Fruit fly (Drosophila melanogaster) whole organism, embryonic: Measurements from ENCODE around the gene Usp10.
A peak's percentile ranks its signal among the peaks of the same experiment; 100 is the strongest.

ENCODE experiments used
- B-H2 ChIP-seq: fragments of 200-800 bp; sonication (Bioruptor generic); optimal IDR thresholded peaks from 2 replicates; lab custom pipeline; 2018; ENCODE audit warnings: missing biosample characterization, mild to moderate bottlenecking, missing genetic modification characterization
- Blimp-1 ChIP-seq: fragments of 200-800 bp; sonication (Bioruptor generic); optimal IDR thresholded peaks from 3 replicates; lab custom pipeline; 2018; ENCODE audit warnings: missing biosample characterization, missing genetic modification characterization, mild to moderate bottlenecking, moderate library complexity, missing genetic modification reagents
- CG10979 ChIP-seq: fragments of 200-800 bp; sonication (Bioruptor generic); optimal IDR thresholded peaks from 2 replicates; lab custom pipeline; 2018; ENCODE audit warnings: missing biosample characterization, mild to moderate bottlenecking, missing genetic modification characterization, moderate library complexity
- CG11247 ChIP-seq: fragments of 200-800 bp; sonication (Bioruptor generic); IDR thresholded peaks from 2 replicates; pipeline ENCODE4 v1.3.6; 2022; ENCODE audit warnings: missing biosample characterization, missing genetic modification characterization
- CG11560 ChIP-seq: fragments of 200-800 bp; sonication (Bioruptor generic); IDR thresholded peaks from 3 replicates; pipeline ENCODE4 v1.3.6; 2022; ENCODE audit warnings: missing biosample characterization, missing genetic modification characterization
- CG13424 ChIP-seq: fragments of 200-800 bp; sonication (Bioruptor generic); optimal IDR thresholded peaks from 2 replicates; lab custom pipeline; 2019; ENCODE audit warnings: missing biosample characterization, mild to moderate bottlenecking, missing genetic modification characterization, moderate library complexity
- CG14050 ChIP-seq: fragments of 200-800 bp; sonication (Bioruptor generic); IDR thresholded peaks from 3 replicates; pipeline ENCODE4 v1.3.6; 2022; ENCODE audit warnings: missing biosample characterization, missing genetic modification characterization
- CG14710 ChIP-seq: fragments of 200-800 bp; sonication (Bioruptor generic); optimal IDR thresholded peaks from 3 replicates; lab custom pipeline; 2019; ENCODE audit warnings: missing biosample characterization, mild to moderate bottlenecking, missing genetic modification characterization, moderate library complexity
- CG14965 ChIP-seq: fragments of 200-800 bp; sonication (Bioruptor generic); optimal IDR thresholded peaks from 2 replicates; lab custom pipeline; 2016; ENCODE audit warnings: missing biosample characterization, missing genetic modification characterization, borderline replicate concordance
- CG18476 ChIP-seq: fragments of 200-800 bp; sonication (Bioruptor generic); optimal IDR thresholded peaks from 2 replicates; lab custom pipeline; 2016; ENCODE audit warnings: missing biosample characterization, mild to moderate bottlenecking, missing genetic modification characterization
- CG2202 ChIP-seq: fragments of 200-800 bp; sonication (Bioruptor generic); optimal IDR thresholded peaks from 2 replicates; lab custom pipeline; 2018; ENCODE audit warnings: missing biosample characterization, mild to moderate bottlenecking, missing genetic modification characterization
- CG31388 ChIP-seq: fragments of 200-800 bp; sonication (Bioruptor generic); optimal IDR thresholded peaks from 2 replicates; lab custom pipeline; 2016; ENCODE audit warnings: missing biosample characterization, missing genetic modification characterization
- CG33213 ChIP-seq: fragments of 200-800 bp; sonication (Bioruptor generic); optimal IDR thresholded peaks from 3 replicates; lab custom pipeline; 2016; ENCODE audit warnings: missing biosample characterization, missing genetic modification characterization
- CG4854 ChIP-seq: fragments of 200-800 bp; sonication (Bioruptor generic); optimal IDR thresholded peaks from 2 replicates; lab custom pipeline; 2016; ENCODE audit warnings: missing biosample characterization, missing genetic modification characterization, inconsistent platforms
- CG6689 ChIP-seq: fragments of 200-800 bp; sonication (Bioruptor generic); IDR thresholded peaks from 2 replicates; pipeline ENCODE4 v1.3.6; 2022; ENCODE audit warnings: missing biosample characterization, missing genetic modification characterization
- CG6765 ChIP-seq: fragments of 200-800 bp; sonication (Bioruptor generic); optimal IDR thresholded peaks from 3 replicates; lab custom pipeline; 2017; ENCODE audit warnings: missing biosample characterization, mild to moderate bottlenecking, missing genetic modification characterization
- CG7556 ChIP-seq: fragments of 200-800 bp; sonication (Bioruptor generic); optimal IDR thresholded peaks from 2 replicates; lab custom pipeline; 2017; ENCODE audit warnings: missing biosample characterization, mild to moderate bottlenecking, missing genetic modification characterization
- CG8388 ChIP-seq: fragments of 200-800 bp; sonication (Bioruptor generic); optimal IDR thresholded peaks from 2 replicates; lab custom pipeline; 2019; ENCODE audit warnings: missing biosample characterization, mild to moderate bottlenecking, missing genetic modification characterization, moderate library complexity
- CG8944 ChIP-seq: fragments of 200-800 bp; sonication (Bioruptor generic); optimal IDR thresholded peaks from 3 replicates; lab custom pipeline; 2016; ENCODE audit warnings: missing biosample characterization, missing genetic modification characterization
- CG9609 ChIP-seq: fragments of 200-800 bp; sonication (Bioruptor generic); optimal IDR thresholded peaks from 3 replicates; lab custom pipeline; 2016; ENCODE audit warnings: missing biosample characterization, missing genetic modification characterization
- CG9876 ChIP-seq: fragments of 200-800 bp; sonication (Bioruptor generic); optimal IDR thresholded peaks from 2 replicates; lab custom pipeline; 2016; ENCODE audit warnings: missing biosample characterization, missing genetic modification characterization
- Ets65A ChIP-seq: fragments of 200-800 bp; sonication (Bioruptor generic); peaks from one replicate; lab custom pipeline; 2016; ENCODE audit warnings: missing biosample characterization, missing genetic modification characterization
- Gug ChIP-seq: fragments of 200-800 bp; sonication (Bioruptor generic); IDR thresholded peaks from 4 replicates; pipeline ENCODE4 v1.3.6; 2022; ENCODE audit warnings: missing biosample characterization, missing genetic modification characterization
- HLH54F ChIP-seq: fragments of 200-800 bp; sonication (Bioruptor generic); optimal IDR thresholded peaks from 3 replicates; lab custom pipeline; 2016; ENCODE audit warnings: missing biosample characterization, missing genetic modification characterization
- Hsf ChIP-seq: fragments of 200-800 bp; sonication (Bioruptor generic); optimal IDR thresholded peaks from 3 replicates; lab custom pipeline; 2016; ENCODE audit warnings: missing biosample characterization, missing genetic modification characterization
- Med ChIP-seq: fragments of 200-800 bp; sonication (Bioruptor generic); peaks from one replicate; lab custom pipeline; 2016; ENCODE audit warnings: missing biosample characterization, missing genetic modification characterization, mild to moderate bottlenecking, inconsistent platforms, moderate library complexity
- Opbp ChIP-seq: fragments of 200-800 bp; sonication (Bioruptor generic); IDR thresholded peaks from 3 replicates; pipeline ENCODE4 v1.3.6; 2022; ENCODE audit warnings: missing biosample characterization, missing genetic modification characterization; ENCODE audit not compliant: partially characterized antibody
- Trl ChIP-seq, 3 experiments: fragments of >200 bp in 2 of 3; fragments of 200-800 bp in 1 of 3; sonication (Bioruptor generic) in 1 of 3; optimal IDR thresholded peaks; 2 replicates in 1 of 3; 3 replicates in 2 of 3; lab custom pipeline; 2016 to 2017; ENCODE audit warnings: missing biosample characterization in 1 of 3, missing genetic modification characterization in 1 of 3
- Xbp1 ChIP-seq: fragments of 200-800 bp; sonication (Bioruptor generic); optimal IDR thresholded peaks from 3 replicates; lab custom pipeline; 2016; ENCODE audit warnings: missing biosample characterization, mild to moderate bottlenecking, missing genetic modification characterization
- YL-1 ChIP-seq: fragments of 200-800 bp; sonication (Bioruptor generic); optimal IDR thresholded peaks from 3 replicates; lab custom pipeline; 2017; ENCODE audit warnings: missing biosample characterization, mild to moderate bottlenecking, missing genetic modification characterization
- ap ChIP-seq: fragments of 200-800 bp; sonication (Bioruptor generic); IDR thresholded peaks from 2 replicates; pipeline ENCODE4 v1.3.6; 2022; ENCODE audit warnings: missing biosample characterization, missing genetic modification characterization
- ase ChIP-seq: fragments of 200-800 bp; sonication (Bioruptor generic); IDR thresholded peaks from 3 replicates; pipeline ENCODE4 v1.3.6; 2022; ENCODE audit warnings: missing biosample characterization, missing genetic modification characterization
- bab2 ChIP-seq: fragments of 200-800 bp; sonication (Bioruptor generic); optimal IDR thresholded peaks from 2 replicates; lab custom pipeline; 2016; ENCODE audit warnings: missing biosample characterization, missing genetic modification characterization
- br ChIP-seq: fragments of >200 bp; optimal IDR thresholded peaks from 2 replicates; lab custom pipeline; 2017
- dysf ChIP-seq: fragments of 200-800 bp; sonication (Bioruptor generic); IDR thresholded peaks from 3 replicates; pipeline ENCODE4 v1.3.6; 2022; ENCODE audit warnings: missing biosample characterization, missing genetic modification characterization
- exex ChIP-seq: fragments of 200-800 bp; sonication (Bioruptor generic); optimal IDR thresholded peaks from 4 replicates; lab custom pipeline; 2018; ENCODE audit warnings: missing biosample characterization, mild to moderate bottlenecking, missing genetic modification characterization, moderate library complexity
- fd3F ChIP-seq: fragments of 200-800 bp; sonication (Bioruptor generic); optimal IDR thresholded peaks from 2 replicates; lab custom pipeline; 2018; ENCODE audit warnings: missing biosample characterization, mild to moderate bottlenecking, missing genetic modification characterization, moderate library complexity
- hb ChIP-seq: fragments of 200-800 bp; sonication (Bioruptor generic); IDR thresholded peaks from 3 replicates; pipeline ENCODE4 v1.3.6; 2022; ENCODE audit warnings: missing biosample characterization, missing genetic modification characterization; ENCODE audit not compliant: partially characterized antibody
- her ChIP-seq: fragments of 200-800 bp; sonication (Bioruptor generic); optimal IDR thresholded peaks from 2 replicates; lab custom pipeline; 2016; ENCODE audit warnings: missing biosample characterization, missing genetic modification characterization
- ind ChIP-seq: fragments of 200-800 bp; sonication (Bioruptor generic); optimal IDR thresholded peaks from 3 replicates; lab custom pipeline; 2016; ENCODE audit warnings: missing biosample characterization, missing genetic modification characterization
- ken ChIP-seq: fragments of 200-800 bp; sonication (Bioruptor generic); IDR thresholded peaks from 3 replicates; pipeline ENCODE4 v1.3.6; 2022; ENCODE audit warnings: missing biosample characterization, missing genetic modification characterization
- odd ChIP-seq: fragments of 200-800 bp; sonication (Bioruptor generic); optimal IDR thresholded peaks from 2 replicates; lab custom pipeline; 2017; ENCODE audit warnings: missing biosample characterization, mild to moderate bottlenecking, missing genetic modification characterization
- pnt ChIP-seq: fragments of 200-800 bp; sonication (Bioruptor generic); optimal IDR thresholded peaks from 3 replicates; lab custom pipeline; 2016; ENCODE audit warnings: missing biosample characterization, missing genetic modification characterization
- shn ChIP-seq: fragments of 200-800 bp; sonication (Bioruptor generic); optimal IDR thresholded peaks from 3 replicates; lab custom pipeline; 2016; ENCODE audit warnings: missing biosample characterization, missing genetic modification characterization
- sug ChIP-seq: fragments of 200-800 bp; optimal IDR thresholded peaks from 2 replicates; lab custom pipeline; 2019; ENCODE audit warnings: missing biosample characterization, mild to moderate bottlenecking, missing genetic modification characterization, moderate library complexity
- tap ChIP-seq: fragments of 200-800 bp; optimal IDR thresholded peaks from 3 replicates; lab custom pipeline; 2019; ENCODE audit warnings: missing biosample characterization, mild to moderate bottlenecking, missing genetic modification characterization, moderate library complexity
- toy ChIP-seq: fragments of 200-800 bp; sonication (Bioruptor generic); IDR thresholded peaks from 2 replicates; pipeline ENCODE4 v1.3.6; 2022; ENCODE audit warnings: missing biosample characterization, missing genetic modification characterization
- unc-4 ChIP-seq: fragments of 200-800 bp; sonication (Bioruptor generic); IDR thresholded peaks from 2 replicates; pipeline ENCODE4 v1.3.6; 2022; ENCODE audit warnings: missing biosample characterization, missing genetic modification characterization; ENCODE audit not compliant: partially characterized antibody
- vnd ChIP-seq: fragments of 200-800 bp; sonication (Bioruptor generic); IDR thresholded peaks from 3 replicates; pipeline ENCODE4 v1.3.6; 2022; ENCODE audit warnings: missing biosample characterization, missing genetic modification characterization; ENCODE audit not compliant: partially characterized antibody
- yki ChIP-seq: fragments of >200 bp; optimal IDR thresholded peaks from 3 replicates; lab custom pipeline; 2018
- zfh1 ChIP-seq: fragments of 200-800 bp; sonication (Bioruptor generic); IDR thresholded peaks from 3 replicates; pipeline ENCODE4 v1.3.6; 2022; ENCODE audit warnings: missing biosample characterization, missing genetic modification characterization

Gene Usp10

dm6 chr3L:821951-822350 is 49.7 kb upstream of the Usp10 start (continued):
- TF ChIP-seq CG7556 (peak; percentile 72), Med (peak; percentile 86), tap (tag; lab: Kevin White, UChicago) (peak; percentile 82), shn (no peak), ind (GFP tag; lab: Kevin White, UChicago) (peak; percentile 70), B-H2 (no peak), hb (GFP tag; lab: Robert Waterston, UW) (no peak), YL-1 (no peak), bab2 (peak; percentile 38), unc-4 (no peak), CG14710 (tag; lab: Kevin White, UChicago) (peak; percentile 75), Gug (GFP tag; lab: Robert Waterston, UW) (peak; percentile 69), pnt (no peak), vnd (GFP tag; lab: Robert Waterston, UW) (no peak), Blimp-1 (GFP tag; lab: Kevin White, UChicago) (peak; percentile 83), CG8388 (GFP tag; lab: Kevin White, UChicago) (peak; percentile 77), Hsf (GFP tag; lab: Kevin White, UChicago) (peak; percentile 53), CG31388 (no peak), her (no peak), CG4854 (peak; percentile 9), br (no peak), toy (GFP tag; lab: Robert Waterston, UW) (no peak), zfh1 (GFP tag; lab: Robert Waterston, UW) (peak; percentile 83), ase (GFP tag; lab: Robert Waterston, UW) (peak; percentile 65; the same call in 2 of the 3 replicates), sug (tag; lab: Kevin White, UChicago) (no peak), exex (tag; lab: Kevin White, UChicago) (no peak), Ets65A (GFP tag; lab: Kevin White, UChicago) (no peak), CG9876 (GFP tag; lab: Kevin White, UChicago) (no peak), CG13424 (tag; lab: Kevin White, UChicago) (peak; percentile 57), CG11560 (tag; lab: Robert Waterston, UW) (0 out of 3 replicates have a peak, but pooled peaks have one; percentile 48), fd3F (GFP tag; lab: Kevin White, UChicago) (peak; percentile 10), CG10979 (tag; lab: Kevin White, UChicago) (peak; percentile 87), CG6765 (GFP tag; lab: Kevin White, UChicago) (peak; percentile 41), HLH54F (GFP tag; lab: Kevin White, UChicago) (peak; percentile 17), Trl (optimal IDR thresholded peaks at IDR 0.05; lab: Kevin White, UChicago) (no peak), Trl (GFP tag; optimal IDR thresholded peaks at IDR 0.05; lab: Kevin White, UChicago) (no peak), Opbp (no peak), CG2202 (tag; lab: Kevin White, UChicago) (peak; percentile 51), CG8944 (GFP tag; lab: Kevin White, UChicago) (no peak), ken (GFP tag; lab: Robert Waterston, UW) (peak; percentile 73; the same call in 2 of the 3 replicates), CG14050 (GFP tag; lab: Robert Waterston, UW) (peak; percentile 35; the same call in 1 of the 3 replicates), CG33213 (GFP tag; lab: Kevin White, UChicago) (no peak), Xbp1 (peak; percentile 73), CG11247 (GFP tag; lab: Robert Waterston, UW) (peak; percentile 38; the same call in 1 of the 2 replicates), CG6689 (GFP tag; lab: Robert Waterston, UW) (peak; percentile 80), CG14965 (GFP tag; lab: Kevin White, UChicago) (no peak), CG18476 (peak; percentile 29), dysf (GFP tag; lab: Robert Waterston, UW) (peak; percentile 84), yki (lab: Kevin White, UChicago) (no peak), odd (GFP tag; lab: Kevin White, UChicago) (peak; percentile 31), ap (GFP tag; lab: Robert Waterston, UW) (peak; percentile 51), CG9609 (no peak)
